Fruit fly (Drosophila melanogaster) whole organism, pupa: Measurements from ENCODE around the gene CG11929.

Source experiments
- CG13204 ChIP-seq: fragments of 200-800 bp; sonication (Bioruptor generic); optimal IDR thresholded peaks from 2 replicates; lab custom pipeline; 2018; ENCODE audit warnings: missing biosample characterization, mild to moderate bottlenecking, missing genetic modification characterization, moderate library complexity
- CG32121 ChIP-seq: fragments of 200-800 bp; sonication (Bioruptor generic); IDR thresholded peaks from 2 replicates; pipeline ENCODE4 v1.3.6; 2022; ENCODE audit warnings: missing biosample characterization, missing genetic modification characterization
- CG9948 ChIP-seq: fragments of 200-800 bp; sonication (Bioruptor generic); optimal IDR thresholded peaks from 2 replicates; lab custom pipeline; 2018; ENCODE audit warnings: missing biosample characterization, mild to moderate bottlenecking, missing genetic modification characterization, moderate library complexity
- Pif1B ChIP-seq: fragments of 200-800 bp; sonication (Bioruptor generic); optimal IDR thresholded peaks from 3 replicates; lab custom pipeline; 2016; ENCODE audit warnings: missing biosample characterization, missing genetic modification characterization
- Snoo ChIP-seq: fragments of 200-800 bp; sonication (Bioruptor generic); optimal IDR thresholded peaks from 3 replicates; lab custom pipeline; 2017; ENCODE audit warnings: missing biosample characterization, mild to moderate bottlenecking, missing genetic modification characterization, inconsistent platforms

DNA sequence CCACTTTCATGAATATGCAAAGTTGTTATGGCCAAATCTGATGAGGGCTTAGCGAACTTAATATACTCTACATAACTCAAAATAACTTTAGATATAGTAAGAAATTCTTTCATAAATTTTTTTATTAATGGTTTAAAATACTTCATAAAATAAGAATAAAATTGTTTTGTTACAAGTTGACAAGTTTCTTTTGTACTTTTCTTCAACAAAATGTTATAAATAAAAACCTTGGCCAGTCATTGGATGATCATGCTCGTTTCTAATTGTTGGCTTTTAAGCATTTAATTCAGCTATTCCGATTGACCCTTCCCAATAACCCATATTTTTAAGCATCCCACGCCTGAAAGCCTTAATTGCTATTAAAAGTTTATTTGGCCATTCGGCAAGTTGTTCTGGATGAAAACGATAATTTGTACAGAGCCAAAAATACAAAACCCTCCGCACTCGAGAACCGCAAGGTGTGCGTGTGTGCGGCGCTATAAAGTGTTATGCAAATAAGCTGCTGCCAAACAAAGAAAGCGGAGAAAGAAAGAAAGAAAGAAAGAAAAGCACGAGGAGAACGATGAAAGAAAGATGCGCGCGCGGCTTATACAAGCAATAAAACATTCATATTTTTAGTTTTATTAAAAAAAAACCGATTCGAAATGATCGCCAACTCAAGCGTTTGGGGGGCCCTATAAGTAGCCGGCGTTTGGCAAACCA is 31.6 kb upstream of the CG11929 start, which contains the start of gene CG3355:
- TF ChIP-seq Snoo (tag; lab: Kevin White, UChicago), result peak; percentile 26
- no peak for TF ChIP-seq CG13204 (GFP tag; lab: Kevin White, UChicago)
- TF ChIP-seq CG9948 (tag; lab: Kevin White, UChicago), result no peak
- TF ChIP-seq Pif1B (GFP tag; lab: Kevin White, UChicago), result no peak
- TF ChIP-seq CG32121 (GFP tag; lab: Robert Waterston, UW), result no peak
